Fruit fly (Drosophila melanogaster) whole organism, embryonic: ENCODE measurements around the gene CG17321.
A peak's percentile ranks its signal among the peaks of the same experiment; 100 is the strongest.

Experiments used
- Awh ChIP-seq: fragments of 200-800 bp; sonication (Bioruptor generic); IDR thresholded peaks from 2 replicates; pipeline ENCODE4, ENCODE4 v1.3.6; 2022; ENCODE audit warnings: missing biosample characterization, missing genetic modification characterization
- BtbVII ChIP-seq: fragments of 200-800 bp; sonication (Bioruptor generic); optimal IDR thresholded peaks from 3 replicates; lab custom pipeline; 2017; ENCODE audit warnings: missing biosample characterization, mild to moderate bottlenecking, missing genetic modification characterization
- Bteb2 ChIP-seq: fragments of 200-800 bp; sonication (Bioruptor generic); optimal IDR thresholded peaks from 2 replicates; lab custom pipeline; 2016; ENCODE audit warnings: missing biosample characterization, missing genetic modification characterization
- CG10267 ChIP-seq: fragments of 200-800 bp; sonication (Bioruptor generic); optimal IDR thresholded peaks from 2 replicates; lab custom pipeline; 2018; ENCODE audit warnings: missing biosample characterization, mild to moderate bottlenecking, missing genetic modification characterization, moderate library complexity
- CG10654 ChIP-seq: fragments of 200-800 bp; sonication (Bioruptor generic); optimal IDR thresholded peaks from 2 replicates; lab custom pipeline; 2016; ENCODE audit warnings: missing biosample characterization, missing genetic modification characterization
- CG12071 ChIP-seq: fragments of 200-800 bp; sonication (Bioruptor generic); optimal IDR thresholded peaks from 3 replicates; lab custom pipeline; 2018; ENCODE audit warnings: missing biosample characterization, mild to moderate bottlenecking, missing genetic modification characterization
- CG12155 ChIP-seq: fragments of 200-800 bp; sonication (Bioruptor generic); optimal IDR thresholded peaks from 3 replicates; lab custom pipeline; 2016; ENCODE audit warnings: missing biosample characterization, missing genetic modification characterization
- CG12236 ChIP-seq: fragments of 200-800 bp; sonication (Bioruptor generic); optimal IDR thresholded peaks from 2 replicates; lab custom pipeline; 2016; ENCODE audit warnings: missing biosample characterization, missing genetic modification characterization
- CG12744 ChIP-seq: fragments of 200-800 bp; sonication (Bioruptor generic); optimal IDR thresholded peaks from 2 replicates; lab custom pipeline; 2016; ENCODE audit warnings: missing biosample characterization, missing genetic modification characterization
- CG15073 ChIP-seq: fragments of 200-800 bp; sonication (Bioruptor generic); optimal IDR thresholded peaks from 2 replicates; lab custom pipeline; 2016; ENCODE audit warnings: missing biosample characterization, missing genetic modification characterization
- CG15696 ChIP-seq: fragments of 200-800 bp; sonication (Bioruptor generic); optimal IDR thresholded peaks from 2 replicates; lab custom pipeline; 2019; ENCODE audit warnings: missing biosample characterization, mild to moderate bottlenecking, missing genetic modification characterization, moderate library complexity
- CG1647 ChIP-seq: fragments of 200-800 bp; sonication (Bioruptor generic); optimal IDR thresholded peaks from 3 replicates; lab custom pipeline; 2016; ENCODE audit warnings: missing biosample characterization, missing genetic modification characterization
- CG3281 ChIP-seq: fragments of 200-800 bp; sonication (Bioruptor generic); optimal IDR thresholded peaks from 3 replicates; lab custom pipeline; 2017; ENCODE audit warnings: missing biosample characterization, mild to moderate bottlenecking, missing genetic modification characterization
- CG42726 ChIP-seq: fragments of 200-800 bp; sonication (Bioruptor generic); IDR thresholded peaks from 2 replicates; pipeline ENCODE4 v1.3.6; 2022; ENCODE audit warnings: missing biosample characterization, missing genetic modification characterization; ENCODE audit not compliant: partially characterized antibody
- CG4360 ChIP-seq: fragments of 200-800 bp; sonication (Bioruptor generic); IDR thresholded peaks from 2 replicates; pipeline ENCODE4 v1.3.6; 2022; ENCODE audit warnings: missing biosample characterization, missing genetic modification characterization
- CG4424 ChIP-seq: fragments of 200-800 bp; sonication (Bioruptor generic); optimal IDR thresholded peaks from 3 replicates; lab custom pipeline; 2016; ENCODE audit warnings: missing biosample characterization, missing genetic modification characterization
- CG4730 ChIP-seq: fragments of 200-800 bp; sonication (Bioruptor generic); IDR thresholded peaks from 2 replicates; pipeline ENCODE4 v1.3.6; 2022; ENCODE audit warnings: missing biosample characterization, missing genetic modification characterization
- CG7357 ChIP-seq: fragments of 200-800 bp; sonication (Bioruptor generic); IDR thresholded peaks from 3 replicates; pipeline ENCODE4 v1.3.6; 2022; ENCODE audit warnings: missing biosample characterization, missing genetic modification characterization
- CG9727 ChIP-seq: fragments of 200-800 bp; sonication (Bioruptor generic); optimal IDR thresholded peaks from 3 replicates; lab custom pipeline; 2017; ENCODE audit warnings: missing biosample characterization, mild to moderate bottlenecking, missing genetic modification characterization
- Dbx ChIP-seq: fragments of 200-800 bp; sonication (Bioruptor generic); IDR thresholded peaks from 3 replicates; pipeline ENCODE4 v1.3.6; 2022; ENCODE audit warnings: missing biosample characterization, missing genetic modification characterization
- Deaf1 ChIP-seq: fragments of 200-800 bp; optimal IDR thresholded peaks from 3 replicates; lab custom pipeline; 2019; ENCODE audit warnings: missing biosample characterization, mild to moderate bottlenecking, missing genetic modification characterization, moderate library complexity
- E2f1 ChIP-seq: fragments of 200-800 bp; sonication (Bioruptor generic); IDR thresholded peaks from 2 replicates; pipeline ENCODE4 v1.3.6; 2022; ENCODE audit warnings: missing biosample characterization, missing genetic modification characterization
- Elba2 ChIP-seq: fragments of 200-800 bp; sonication (Bioruptor generic); optimal IDR thresholded peaks from 3 replicates; lab custom pipeline; 2016; ENCODE audit warnings: missing biosample characterization, missing genetic modification characterization
- Gsc ChIP-seq: fragments of 200-800 bp; sonication (Bioruptor generic); IDR thresholded peaks from 2 replicates; pipeline ENCODE4 v1.3.6; 2022; ENCODE audit warnings: missing biosample characterization, missing genetic modification characterization
- Hr51 ChIP-seq, 2 experiments: fragments of 200-800 bp; sonication (Bioruptor generic); optimal IDR thresholded peaks; 2 replicates in 1 of 2; 3 replicates in 1 of 2; lab custom pipeline; 2016 to 2018; ENCODE audit warnings: missing biosample characterization in 2 of 2, missing genetic modification characterization in 2 of 2, mild to moderate bottlenecking in 1 of 2, moderate library complexity in 1 of 2
- Hr78 ChIP-seq, 2 experiments: fragments of 200-800 bp in 1 of 2; fragments of >200 bp in 1 of 2; sonication (Bioruptor generic) in 1 of 2; optimal IDR thresholded peaks; 2 replicates each; lab custom pipeline; 2017 to 2019; ENCODE audit warnings: missing biosample characterization in 2 of 2, missing genetic modification characterization in 2 of 2, mild to moderate bottlenecking in 1 of 2, moderate library complexity in 1 of 2
- Hsf ChIP-seq: fragments of 200-800 bp; sonication (Bioruptor generic); optimal IDR thresholded peaks from 3 replicates; lab custom pipeline; 2016; ENCODE audit warnings: missing biosample characterization, missing genetic modification characterization
- Sry-δ ChIP-seq: fragments of 200-800 bp; sonication (Bioruptor generic); optimal IDR thresholded peaks from 2 replicates; lab custom pipeline; 2016; ENCODE audit warnings: missing biosample characterization, missing genetic modification characterization
- ab ChIP-seq: fragments of 200-800 bp; sonication (Bioruptor generic); optimal IDR thresholded peaks from 2 replicates; lab custom pipeline; 2016; ENCODE audit warnings: missing biosample characterization, missing genetic modification characterization
- ac ChIP-seq: fragments of 200-800 bp; sonication (Bioruptor generic); optimal IDR thresholded peaks from 3 replicates; lab custom pipeline; 2017; ENCODE audit warnings: missing biosample characterization, mild to moderate bottlenecking, missing genetic modification characterization
- crp ChIP-seq, 2 experiments: fragments of 200-800 bp; sonication (Bioruptor generic); optimal IDR thresholded peaks; 2 replicates in 1 of 2; 3 replicates in 1 of 2; lab custom pipeline; 2017; ENCODE audit warnings: missing biosample characterization in 2 of 2, missing genetic modification characterization in 2 of 2, mild to moderate bottlenecking in 1 of 2, moderate library complexity in 1 of 2
- eyg ChIP-seq: fragments of 200-800 bp; sonication (Bioruptor generic); optimal IDR thresholded peaks from 3 replicates; lab custom pipeline; 2016; ENCODE audit warnings: missing biosample characterization, missing genetic modification characterization
- fd3F ChIP-seq: fragments of 200-800 bp; sonication (Bioruptor generic); optimal IDR thresholded peaks from 2 replicates; lab custom pipeline; 2018; ENCODE audit warnings: missing biosample characterization, mild to moderate bottlenecking, missing genetic modification characterization, moderate library complexity
- gt ChIP-seq: fragments of 200-800 bp; sonication (Bioruptor generic); IDR thresholded peaks from 2 replicates; pipeline ENCODE4 v1.3.6; 2022; ENCODE audit warnings: missing biosample characterization, missing genetic modification characterization
- hb ChIP-seq: fragments of 200-800 bp; sonication (Bioruptor generic); IDR thresholded peaks from 3 replicates; pipeline ENCODE4 v1.3.6; 2022; ENCODE audit warnings: missing biosample characterization, missing genetic modification characterization; ENCODE audit not compliant: partially characterized antibody
- hkb ChIP-seq, 2 experiments: fragments of 200-800 bp in 1 of 2; fragments of >200 bp in 1 of 2; sonication (Bioruptor generic) in 1 of 2; IDR thresholded peaks in 1 of 2; optimal IDR thresholded peaks in 1 of 2; 2 replicates each; pipeline versions ENCODE4 v1.3.6 to Lab custom; 2017 to 2022; ENCODE audit warnings: missing biosample characterization in 1 of 2, missing genetic modification characterization in 1 of 2
- inv ChIP-seq: fragments of 200-800 bp; sonication (Bioruptor generic); IDR thresholded peaks from 2 replicates; pipeline ENCODE4 v1.3.6; 2022; ENCODE audit warnings: missing biosample characterization, missing genetic modification characterization; ENCODE audit not compliant: partially characterized antibody
- kay ChIP-seq: fragments of 200-800 bp; sonication (Bioruptor generic); optimal IDR thresholded peaks from 2 replicates; lab custom pipeline; 2016; ENCODE audit warnings: missing biosample characterization, missing genetic modification characterization
- lbe ChIP-seq: fragments of 200-800 bp; sonication (Bioruptor generic); optimal IDR thresholded peaks from 2 replicates; lab custom pipeline; 2016; ENCODE audit warnings: missing biosample characterization, mild to moderate bottlenecking, missing genetic modification characterization
- luna ChIP-seq: fragments of 200-800 bp; sonication (Bioruptor generic); optimal IDR thresholded peaks from 2 replicates; lab custom pipeline; 2016; ENCODE audit warnings: missing biosample characterization, missing genetic modification characterization
- mam ChIP-seq: fragments of 200-800 bp; sonication (Bioruptor generic); optimal IDR thresholded peaks from 3 replicates; lab custom pipeline; 2016; ENCODE audit warnings: missing biosample characterization, missing genetic modification characterization
- oc ChIP-seq: fragments of 200-800 bp; sonication (Bioruptor generic); optimal IDR thresholded peaks from 2 replicates; lab custom pipeline; 2018; ENCODE audit warnings: missing biosample characterization, mild to moderate bottlenecking, missing genetic modification characterization, moderate library complexity
- psq ChIP-seq: fragments of 200-800 bp; sonication (Bioruptor generic); optimal IDR thresholded peaks from 2 replicates; lab custom pipeline; 2017; ENCODE audit warnings: missing biosample characterization, missing genetic modification characterization
- seq ChIP-seq: fragments of 200-800 bp; sonication (Bioruptor generic); IDR thresholded peaks from 2 replicates; pipeline ENCODE4 v1.3.6; 2022; ENCODE audit warnings: missing biosample characterization, missing genetic modification characterization
- trem ChIP-seq: fragments of 200-800 bp; optimal IDR thresholded peaks from 3 replicates; lab custom pipeline; 2019; ENCODE audit warnings: missing biosample characterization, mild to moderate bottlenecking, missing genetic modification characterization, moderate library complexity
- wdn ChIP-seq: fragments of 200-800 bp; sonication (Bioruptor generic); IDR thresholded peaks from 2 replicates; pipeline ENCODE4 v1.3.6; 2022; ENCODE audit warnings: missing biosample characterization, missing genetic modification characterization
- yki ChIP-seq: fragments of >200 bp; optimal IDR thresholded peaks from 3 replicates; lab custom pipeline; 2018
- z ChIP-seq: fragments of 200-800 bp; sonication (Bioruptor generic); IDR thresholded peaks from 3 replicates; pipeline ENCODE4 v1.3.6; 2022; ENCODE audit warnings: missing biosample characterization, missing genetic modification characterization

CG17321 gene

DNA sequence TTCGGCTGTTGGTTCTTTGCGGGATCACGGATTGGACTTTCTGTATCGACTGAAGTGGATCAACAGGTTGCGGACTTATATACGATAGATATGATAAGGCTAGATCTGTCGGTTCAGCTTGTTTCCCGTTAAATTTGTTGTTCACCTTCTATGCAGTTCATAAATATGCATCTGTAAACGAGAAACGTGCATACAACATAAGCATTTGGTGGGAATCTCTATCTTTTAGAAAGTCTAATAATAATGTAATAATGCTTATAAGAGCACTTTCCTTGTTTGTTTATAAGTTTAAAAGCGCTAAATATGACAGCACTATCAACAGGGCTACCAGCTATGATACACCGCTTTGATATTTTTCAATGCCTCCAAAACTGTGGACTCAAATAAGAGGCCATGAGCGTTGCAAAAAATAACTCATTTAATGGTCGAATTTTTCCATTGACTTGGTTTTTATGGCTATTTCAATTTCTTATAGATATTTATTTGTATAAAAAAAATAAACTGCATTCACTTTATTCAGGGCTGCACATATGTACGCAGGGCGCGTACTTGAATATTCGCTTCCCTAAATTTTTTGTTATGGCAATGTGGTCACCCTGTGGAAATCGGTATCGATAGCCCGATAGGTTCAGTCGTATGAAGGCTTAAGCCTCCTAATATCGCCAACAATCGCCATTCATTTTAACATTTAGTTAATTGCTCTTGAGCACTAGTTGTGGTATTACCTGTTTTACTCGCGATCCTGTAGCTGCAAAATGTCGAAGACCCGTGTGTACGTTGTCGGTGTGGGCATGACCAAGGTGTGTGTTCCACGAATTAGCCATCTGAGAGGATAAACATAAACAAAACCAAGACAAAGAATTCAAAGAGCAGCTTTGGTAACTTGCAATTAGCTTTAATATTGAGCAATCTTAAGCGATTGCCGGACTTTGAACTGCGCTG, 14.1 kb upstream of the CG17321 start, which contains the start of the genes CG17597 and ScpX (continued):
- peak; percentile 38 for TF ChIP-seq eyg (GFP tag; lab: Kevin White, UChicago)
- peak; percentile 73 for TF ChIP-seq CG42726
- 0 out of 2 replicates have a peak, but pooled peaks have one; percentile 17 for TF ChIP-seq wdn (GFP tag; lab: Robert Waterston, UW)
- peak; percentile 69 for TF ChIP-seq CG9727 (GFP tag; lab: Kevin White, UChicago)
- TF ChIP-seq CG4360 (GFP tag; lab: Robert Waterston, UW), result no peak
- TF ChIP-seq CG12155 (GFP tag; lab: Kevin White, UChicago), result peak; percentile 65
- TF ChIP-seq Elba2 (GFP tag; lab: Kevin White, UChicago), result peak; percentile 14
- TF ChIP-seq Deaf1 (tag; lab: Kevin White, UChicago), result no peak
- peak; percentile 55 for TF ChIP-seq Bteb2 (GFP tag; lab: Kevin White, UChicago)
- TF ChIP-seq Hsf (GFP tag; lab: Kevin White, UChicago), result peak; percentile 78
- peak; percentile 24 for TF ChIP-seq ab (GFP tag; lab: Kevin White, UChicago)
- TF ChIP-seq CG15696, result peak; percentile 60
- TF ChIP-seq crp (GFP tag; optimal IDR thresholded peaks at IDR 0.05; lab: Kevin White, UChicago), result no peak
- peak; percentile 65 for TF ChIP-seq inv (GFP tag; lab: Robert Waterston, UW)
- TF ChIP-seq E2f1 (GFP tag; lab: Robert Waterston, UW), result peak; percentile 9; the same call in 1 of the 2 replicates
- peak in 1 of 2 experiments; percentile 47 for TF ChIP-seq Hr78 (GFP tag; optimal IDR thresholded peaks at IDR 0.05; lab: Kevin White, UChicago)
- TF ChIP-seq hkb (optimal IDR thresholded peaks at IDR 0.05; lab: Kevin White, UChicago), result no peak
- no peak; the same call in 1 of the 2 replicates for TF ChIP-seq hkb (GFP tag; IDR thresholded peaks at IDR 0.05; lab: Robert Waterston, UW)
- TF ChIP-seq Gsc (GFP tag; lab: Robert Waterston, UW), result 0 out of 2 replicates have a peak, but pooled peaks have one; percentile 4
- no peak for TF ChIP-seq seq (GFP tag; lab: Robert Waterston, UW)
- TF ChIP-seq ac (GFP tag; lab: Kevin White, UChicago), result no peak
- TF ChIP-seq CG12236 (GFP tag; lab: Kevin White, UChicago), result no peak
- TF ChIP-seq lbe (GFP tag; lab: Kevin White, UChicago), result no peak
- peak; percentile 53 for TF ChIP-seq CG10654
- peak; percentile 34 for TF ChIP-seq fd3F (GFP tag; lab: Kevin White, UChicago)
- no peak for TF ChIP-seq z (GFP tag; lab: Robert Waterston, UW)
- peak; percentile 78 for TF ChIP-seq hb
- peak; percentile 71 for TF ChIP-seq CG4424 (GFP tag; lab: Kevin White, UChicago)
- 0 out of 2 replicates have a peak, but pooled peaks have one; percentile 17 for TF ChIP-seq CG4730
- peak; percentile 13 to 58 for TF ChIP-seq Hr51 (GFP tag; optimal IDR thresholded peaks at IDR 0.05; lab: Kevin White, UChicago)
- TF ChIP-seq trem (tag; lab: Kevin White, UChicago), result peak; percentile 64
- no peak for TF ChIP-seq gt (GFP tag; lab: Robert Waterston, UW)
- peak; percentile 59 for TF ChIP-seq oc (tag; lab: Kevin White, UChicago)
- TF ChIP-seq CG10267 (tag; lab: Kevin White, UChicago), result peak; percentile 53
- TF ChIP-seq CG12071 (GFP tag; lab: Kevin White, UChicago), result peak; percentile 43
- no peak for TF ChIP-seq psq
- TF ChIP-seq CG1647, result peak; percentile 51
- TF ChIP-seq Dbx (GFP tag; lab: Robert Waterston, UW), result peak; percentile 61; the same call in 2 of the 3 replicates
- TF ChIP-seq kay (GFP tag; lab: Kevin White, UChicago), result peak; percentile 53
- TF ChIP-seq yki (lab: Kevin White, UChicago), result no peak
- TF ChIP-seq CG15073 (GFP tag; lab: Kevin White, UChicago), result no peak
- TF ChIP-seq CG12744 (GFP tag; lab: Kevin White, UChicago), result no peak
- peak; percentile 70 for TF ChIP-seq CG3281 (GFP tag; lab: Kevin White, UChicago)
- TF ChIP-seq Sry-δ (GFP tag; lab: Kevin White, UChicago), result peak; percentile 62
- no peak for TF ChIP-seq luna
- TF ChIP-seq mam (GFP tag; lab: Kevin White, UChicago), result peak; percentile 69
- TF ChIP-seq BtbVII (GFP tag; lab: Kevin White, UChicago), result peak; percentile 38
- 0 out of 3 replicates have a peak, but pooled peaks have one; percentile 28 for TF ChIP-seq CG7357 (GFP tag; lab: Robert Waterston, UW)
- TF ChIP-seq Awh (GFP tag; lab: Robert Waterston, UW), result no peak
